Worm (Caenorhabditis elegans): ENCODE measurements around the gene spp-22.

DNA sequence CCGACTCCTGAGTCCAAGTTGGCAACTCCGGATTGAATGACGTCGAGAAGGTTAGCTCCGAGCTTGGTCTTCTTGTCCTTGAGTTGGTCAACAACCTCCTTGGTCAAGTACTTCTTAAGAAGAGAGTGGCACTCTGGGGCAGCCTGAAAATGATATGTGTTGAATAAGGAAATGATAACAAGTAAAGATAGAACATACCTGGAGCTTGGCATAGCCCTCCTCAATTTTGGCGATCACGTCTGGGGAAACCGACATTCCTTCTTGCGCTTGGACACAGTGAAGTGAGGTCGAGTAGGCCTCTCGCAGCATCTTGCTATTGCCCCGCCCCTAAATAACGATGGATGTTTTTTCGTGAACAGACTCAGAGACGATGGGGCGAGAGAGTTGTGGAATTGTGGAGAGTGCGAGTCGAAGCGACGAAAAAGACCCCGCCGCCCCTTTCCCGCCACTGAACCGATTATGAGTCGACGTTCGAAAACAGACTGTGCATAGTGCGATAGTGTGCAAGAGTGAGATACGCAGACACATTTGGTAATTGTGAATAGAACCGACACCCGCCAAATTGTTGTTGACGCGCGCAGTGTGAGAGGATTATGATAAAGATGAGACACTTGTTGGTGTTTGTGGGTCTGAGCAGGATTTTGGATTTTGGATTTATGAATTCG lies 20.8 kb downstream of the spp-22 start:
- TF ChIP-seq mec-3 (tag; optimal IDR thresholded peaks at IDR 0.05; ENCODE audit: borderline replicate concordance) (no peak), tbx-2 (tag; optimal IDR thresholded peaks at IDR 0.05) (peak; percentile 40), nfya-1 (tag; optimal IDR thresholded peaks at IDR 0.05) (peak; percentile 29), fkh-6 (tag; optimal IDR thresholded peaks at IDR 0.05) (no peak), nhr-11 (tag; optimal IDR thresholded peaks at IDR 0.05) (no peak), hlh-8 (tag; optimal IDR thresholded peaks at IDR 0.05) (no peak), unc-55 (GFP tag; optimal IDR thresholded peaks at IDR 0.05) (peak; percentile 4)

Measured in whole organism, late embryonic.